Worm (Caenorhabditis elegans): ENCODE measurements around the gene ife-3.

The ife-3 gene

DNA sequence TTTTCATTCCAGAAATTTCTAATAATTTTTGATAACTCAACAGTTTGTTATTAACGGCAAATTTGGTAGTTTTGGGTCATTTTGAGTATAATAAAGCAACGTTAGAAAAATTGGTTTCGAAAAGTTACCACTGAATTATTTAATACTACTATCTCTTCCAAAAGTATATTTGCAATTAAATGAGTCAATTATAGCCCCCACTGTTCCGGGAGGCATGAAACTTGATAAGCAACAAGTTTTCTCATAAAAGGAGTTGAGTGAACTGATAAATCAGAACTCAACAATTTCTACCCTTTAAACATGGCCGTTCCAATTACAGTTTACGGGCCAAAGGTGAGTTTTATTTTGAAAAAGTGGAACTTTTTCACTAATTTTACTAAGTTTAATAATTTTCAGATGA lies 41.0 kb upstream of the ife-3 start, which contains the start of gene B0348.1:
B0348.1 (plus strand) TSS at position 301 of the 400 bp plus-strand sequence.
- TF ChIP-seq nhr-76 (tag; optimal IDR thresholded peaks at IDR 0.05), result no peak
- TF ChIP-seq nhr-12 (tag; optimal IDR thresholded peaks at IDR 0.05), result no peak
- no peak for TF ChIP-seq unc-62 (GFP tag; optimal IDR thresholded peaks at IDR 0.05)
- TF ChIP-seq lin-32 (GFP tag; optimal IDR thresholded peaks at IDR 0.05), result no peak
- no peak for TF ChIP-seq unc-120 (tag; optimal IDR thresholded peaks at IDR 0.05; ENCODE audit: poor library complexity, severe bottlenecking)
- no peak for TF ChIP-seq mls-2 (tag; optimal IDR thresholded peaks at IDR 0.05)
- no peak for TF ChIP-seq lsy-2 (tag; optimal IDR thresholded peaks at IDR 0.05)

DNA sequence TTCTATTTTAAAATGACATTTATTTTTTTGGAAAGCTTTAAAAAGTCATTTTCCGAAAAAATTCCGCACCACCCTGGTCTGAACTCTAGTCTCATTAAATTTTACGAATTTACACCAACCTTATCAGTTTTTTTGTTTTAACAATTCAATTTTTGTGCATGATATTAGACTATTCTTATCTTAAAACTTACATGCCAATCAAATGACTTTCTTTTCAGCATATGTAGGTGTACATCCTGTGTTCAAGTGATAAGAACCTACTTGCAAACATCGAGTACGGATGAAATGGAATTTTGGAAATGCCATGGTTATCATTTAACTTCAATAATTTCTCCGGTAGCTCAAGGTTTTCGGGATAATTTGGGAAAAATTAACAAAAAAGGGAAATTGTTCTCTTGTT lies 40.2 kb upstream of the ife-3 start:
- no peak for TF ChIP-seq pha-4 (tag; optimal IDR thresholded peaks at IDR 0.05)
- TF ChIP-seq ceh-83 (GFP tag; optimal IDR thresholded peaks at IDR 0.05), result no peak
- no peak for TF ChIP-seq ham-2 (GFP tag; optimal IDR thresholded peaks at IDR 0.05)
- no peak for TF ChIP-seq blmp-1 (tag; optimal IDR thresholded peaks at IDR 0.05)
- TF ChIP-seq tbx-8 (GFP tag; optimal IDR thresholded peaks at IDR 0.05), result no peak
- TF ChIP-seq bed-3 (GFP tag; optimal IDR thresholded peaks at IDR 0.05), result no peak
- TF ChIP-seq ceh-39 (tag; optimal IDR thresholded peaks at IDR 0.05), result no peak
- TF ChIP-seq unc-62 (GFP tag; optimal IDR thresholded peaks at IDR 0.05), result no peak
- TF ChIP-seq lin-13 (tag; optimal IDR thresholded peaks at IDR 0.05), result no peak
- no peak for TF ChIP-seq snpc-4 (tag; optimal IDR thresholded peaks at IDR 0.05)
- no peak for TF ChIP-seq mls-2 (tag; optimal IDR thresholded peaks at IDR 0.05)
- no peak for TF ChIP-seq nhr-237 (tag; optimal IDR thresholded peaks at IDR 0.05)
- TF ChIP-seq nhr-12 (tag; optimal IDR thresholded peaks at IDR 0.05), result no peak
- TF ChIP-seq ceh-43 (GFP tag; optimal IDR thresholded peaks at IDR 0.05), result no peak
- TF ChIP-seq elt-1 (tag; optimal IDR thresholded peaks at IDR 0.05; ENCODE audit: borderline replicate concordance, insufficient read depth), result no peak
- TF ChIP-seq M03D4.4 (tag; optimal IDR thresholded peaks at IDR 0.05), result no peak
- no peak for TF ChIP-seq nhr-76 (tag; optimal IDR thresholded peaks at IDR 0.05)
- TF ChIP-seq drap-1 (GFP tag; optimal IDR thresholded peaks at IDR 0.05), result no peak
- no peak for TF ChIP-seq hlh-1 (tag; optimal IDR thresholded peaks at IDR 0.05)

DNA sequence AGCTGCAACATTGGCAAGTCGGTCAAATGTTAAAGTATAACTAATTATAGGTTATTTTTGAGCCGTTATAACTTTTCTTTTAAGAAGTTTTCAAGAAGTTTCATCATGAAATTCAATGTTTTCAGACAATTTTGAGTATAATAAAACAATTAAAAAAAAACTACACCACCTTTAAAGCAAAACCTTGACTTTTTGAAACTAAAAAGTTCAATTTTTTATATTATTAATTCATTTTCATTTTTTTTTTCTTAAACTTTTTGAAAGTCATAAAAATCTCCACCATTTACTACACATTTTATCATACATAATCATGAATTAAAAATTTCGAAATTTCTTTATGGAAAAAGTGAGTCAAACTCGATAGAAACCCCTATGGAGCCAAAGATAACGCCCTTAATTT lies 37.4 kb upstream of the ife-3 start, which contains the start of gene B0348.2:
B0348.2 (plus strand) TSS at position 301 of the 400 bp plus-strand sequence.
- TF ChIP-seq cnd-1 (tag; optimal IDR thresholded peaks at IDR 0.05), result no peak
- TF ChIP-seq lin-13 (tag; optimal IDR thresholded peaks at IDR 0.05), result no peak
- no peak for TF ChIP-seq blmp-1 (tag; optimal IDR thresholded peaks at IDR 0.05)
- no peak for TF ChIP-seq elt-3 (tag; optimal IDR thresholded peaks at IDR 0.05)
- TF ChIP-seq nhr-237 (tag; optimal IDR thresholded peaks at IDR 0.05), result no peak
- no peak for TF ChIP-seq drap-1 (GFP tag; optimal IDR thresholded peaks at IDR 0.05)

DNA sequence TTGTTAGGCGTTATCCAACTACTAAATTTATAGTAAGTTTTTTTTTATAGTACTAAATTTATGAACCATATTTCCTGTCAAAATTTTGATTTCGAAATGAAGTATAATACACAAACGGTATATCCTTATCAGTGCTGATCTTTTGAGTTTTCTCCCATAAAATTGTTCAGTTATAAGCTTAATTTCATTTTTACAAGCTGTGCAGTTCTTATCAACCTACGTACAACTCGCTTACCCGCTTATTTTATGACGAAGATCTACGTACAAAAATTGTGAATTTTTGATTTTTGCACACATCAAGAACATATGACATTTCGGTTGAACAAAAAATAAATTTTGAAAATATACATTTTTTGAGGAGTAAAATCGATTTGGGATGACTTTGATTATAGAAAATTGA lies 36.4 kb upstream of the ife-3 start:
- TF ChIP-seq hlh-1 (tag; optimal IDR thresholded peaks at IDR 0.05) (no peak), cnd-1 (tag; optimal IDR thresholded peaks at IDR 0.05) (no peak), nhr-237 (tag; optimal IDR thresholded peaks at IDR 0.05) (no peak), unc-62 (GFP tag; optimal IDR thresholded peaks at IDR 0.05) (no peak), mls-2 (tag; optimal IDR thresholded peaks at IDR 0.05) (no peak), unc-39 (tag; optimal IDR thresholded peaks at IDR 0.05) (no peak), pha-4 (tag; optimal IDR thresholded peaks at IDR 0.05) (no peak), drap-1 (GFP tag; optimal IDR thresholded peaks at IDR 0.05) (no peak)

DNA sequence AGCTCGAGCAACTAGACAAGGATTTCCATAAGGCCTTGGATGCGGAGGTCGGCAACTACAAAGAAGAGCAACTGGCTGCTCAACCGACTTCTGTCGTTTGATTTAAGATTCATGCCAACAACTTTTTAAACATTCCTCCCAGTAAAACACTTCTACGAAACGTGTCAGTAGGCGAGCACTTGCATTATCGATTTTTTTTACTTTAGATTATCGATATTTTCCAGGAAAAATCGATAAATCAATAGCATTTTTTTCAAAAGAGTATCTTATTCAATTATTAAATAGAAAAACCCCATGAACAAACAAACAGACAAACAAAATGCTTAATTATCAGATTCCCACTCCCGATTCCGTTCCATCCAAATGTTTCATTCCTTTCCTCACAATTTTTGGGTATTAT lies 35.4 kb upstream of the ife-3 start:
- no peak for TF ChIP-seq mls-2 (tag; optimal IDR thresholded peaks at IDR 0.05)
- no peak for TF ChIP-seq elt-3 (tag; optimal IDR thresholded peaks at IDR 0.05)
- no peak for TF ChIP-seq ztf-11 (tag; optimal IDR thresholded peaks at IDR 0.05)
- no peak for TF ChIP-seq unc-39 (tag; optimal IDR thresholded peaks at IDR 0.05)
- no peak for TF ChIP-seq mab-5 (tag; optimal IDR thresholded peaks at IDR 0.05)
- TF ChIP-seq pha-4 (tag; optimal IDR thresholded peaks at IDR 0.05), result no peak
- TF ChIP-seq sem-2 (GFP tag; optimal IDR thresholded peaks at IDR 0.05), result no peak
- no peak for TF ChIP-seq flh-1 (GFP tag; optimal IDR thresholded peaks at IDR 0.05)
- no peak for TF ChIP-seq unc-120 (tag; optimal IDR thresholded peaks at IDR 0.05; ENCODE audit: poor library complexity, severe bottlenecking)
- no peak for TF ChIP-seq blmp-1 (tag; optimal IDR thresholded peaks at IDR 0.05)
- TF ChIP-seq nhr-12 (tag; optimal IDR thresholded peaks at IDR 0.05), result no peak
- no peak for TF ChIP-seq hlh-1 (tag; optimal IDR thresholded peaks at IDR 0.05)
- TF ChIP-seq tbx-8 (GFP tag; optimal IDR thresholded peaks at IDR 0.05), result no peak
- TF ChIP-seq lsy-2 (tag; optimal IDR thresholded peaks at IDR 0.05), result no peak
- no peak for TF ChIP-seq M03D4.4 (tag; optimal IDR thresholded peaks at IDR 0.05)
- TF ChIP-seq nhr-76 (tag; optimal IDR thresholded peaks at IDR 0.05), result no peak
- TF ChIP-seq ces-1 (GFP tag; optimal IDR thresholded peaks at IDR 0.05), result no peak
- no peak for TF ChIP-seq mep-1 (tag; optimal IDR thresholded peaks at IDR 0.05)
- no peak for TF ChIP-seq elt-1 (tag; optimal IDR thresholded peaks at IDR 0.05; ENCODE audit: borderline replicate concordance, insufficient read depth)
- TF ChIP-seq sptf-1 (tag; optimal IDR thresholded peaks at IDR 0.05), result no peak
